Worm (Caenorhabditis elegans) whole organism, dauer: Measurements from ENCODE around the gene Y62H9A.14.

Source experiments
- unc-62 ChIP-seq: sonication (generic microtip); optimal IDR thresholded peaks from 2 replicates; lab custom pipeline; 2017; ENCODE audit warnings: missing biosample characterization, missing genetic modification reagents, missing genetic modification characterization

Gene Y62H9A.14

ce11 chrX:11913824-11914223, 7.2 kb upstream of the Y62H9A.14 start, which contains the start of gene Y62H9A.12:
Gene Y62H9A.12, plus strand, starts transcription at chrX:11914124.
- TF ChIP-seq unc-62 = no peak

ce11 chrX:11916705-11917104, 4.3 kb upstream of the Y62H9A.14 start, which contains the start of gene Y62H9A.13:
Gene Y62H9A.13, plus strand, starts transcription at chrX:11917005.
- no peak for TF ChIP-seq unc-62

ce11 chrX:11917994-11918393, 3.0 kb upstream of the Y62H9A.14 start, which contains the start of gene Y62H9A.16:
Gene Y62H9A.16, plus strand, starts transcription at chrX:11918294.
- TF ChIP-seq unc-62 = no peak

- TF ChIP-seq unc-62 = no peak
These were observed 3.1 kb downstream of the Y62H9A.14 start, which contains the start of gene F55G7.1 for ce11 chrX:11924158-11924557. Gene F55G7.1, plus strand, starts transcription at chrX:11924433.

- TF ChIP-seq unc-62 = no peak
These were observed 4.2 kb downstream of the Y62H9A.14 start for ce11 chrX:11925243-11925642.

- TF ChIP-seq unc-62 = no peak
These were observed 6.6 kb downstream of the Y62H9A.14 start, which contains the start of gene F55G7.4 for ce11 chrX:11927585-11927984. Gene F55G7.4, plus strand, starts transcription at chrX:11927885.

- TF ChIP-seq unc-62 = no peak
These were observed 10.5 kb downstream of the Y62H9A.14 start, which contains the start of gene dot-1.4 for ce11 chrX:11931559-11931958. Gene dot-1.4, minus strand, starts transcription at chrX:11931659.

ce11 chrX:11933547-11933946, 12.5 kb downstream of the Y62H9A.14 start:
- TF ChIP-seq unc-62 = no peak

- TF ChIP-seq unc-62 = no peak
These were observed 13.9 kb downstream of the Y62H9A.14 start for ce11 chrX:11934933-11935332.

- peak; percentile 32 for TF ChIP-seq unc-62
These were observed 16.4 kb downstream of the Y62H9A.14 start for ce11 chrX:11937343-11937935.

ce11 chrX:11938826-11939225, 17.8 kb downstream of the Y62H9A.14 start, which contains the start of gene F55G7.5:
Gene F55G7.5, minus strand, starts transcription at chrX:11938926.
- TF ChIP-seq unc-62 = no peak

ce11 chrX:11941951-11942350, 20.9 kb downstream of the Y62H9A.14 start, which contains the start of gene F55G7.3:
Gene F55G7.3, minus strand, starts transcription at chrX:11942051.
- TF ChIP-seq unc-62 = no peak

ce11 chrX:11946788-11947463, 25.9 kb downstream of the Y62H9A.14 start, which contains the start of gene nfya-1:
Gene nfya-1, minus strand, starts transcription at chrX:11946838.
- TF ChIP-seq unc-62 = no peak

ce11 chrX:11948184-11948894, 27.3 kb downstream of the Y62H9A.14 start, which contains the start of gene lsd-1:
Gene lsd-1, plus strand, starts transcription at chrX:11948844.
- no peak for TF ChIP-seq unc-62

- no peak for TF ChIP-seq unc-62
These were observed 31.1 kb downstream of the Y62H9A.14 start for ce11 chrX:11952129-11952528.

- TF ChIP-seq unc-62 = no peak
These were observed 32.2 kb downstream of the Y62H9A.14 start, which contains the start of gene T08D10.4 for ce11 chrX:11953229-11953628. Gene T08D10.4, minus strand, starts transcription at chrX:11953329.

ce11 chrX:11955125-11955524, 34.1 kb downstream of the Y62H9A.14 start, which contains the start of gene T08D10.3:
Gene T08D10.3, plus strand, starts transcription at chrX:11955425.
- no peak for TF ChIP-seq unc-62
